Fruit fly (Drosophila melanogaster): Measurements from ENCODE around the gene CG18581.

Gene CG18581

dm6 chr3L:15061605-15062004, 11.6 kb upstream of the CG18581 start, which contains the start of gene CG13460:
TSS of gene CG13460 (minus strand) at chr3L:15061705.
- TF ChIP-seq jim (GFP tag; optimal IDR thresholded peaks at IDR 0.05) = no peak
- no peak for TF ChIP-seq dmrt93B (GFP tag; optimal IDR thresholded peaks at IDR 0.05)
- TF ChIP-seq fru (GFP tag; optimal IDR thresholded peaks at IDR 0.05) = no peak
- TF ChIP-seq OdsH (GFP tag; optimal IDR thresholded peaks at IDR 0.05) = no peak
- TF ChIP-seq h (GFP tag; optimal IDR thresholded peaks at IDR 0.05) = no peak
- TF ChIP-seq N (GFP tag; optimal IDR thresholded peaks at IDR 0.05) = no peak
- no peak for TF ChIP-seq CrebA (GFP tag; optimal IDR thresholded peaks at IDR 0.05; ENCODE audit: borderline replicate concordance)
- TF ChIP-seq GATAd (GFP tag; optimal IDR thresholded peaks at IDR 0.05) = no peak
- TF ChIP-seq foxo (GFP tag; optimal IDR thresholded peaks at IDR 0.05) = no peak
- TF ChIP-seq ey (GFP tag; optimal IDR thresholded peaks at IDR 0.05) = no peak
- TF ChIP-seq woc (GFP tag; optimal IDR thresholded peaks at IDR 0.05) = no peak
- no peak for TF ChIP-seq Dif (GFP tag; optimal IDR thresholded peaks at IDR 0.05; ENCODE audit: partially characterized antibody)
- no peak for TF ChIP-seq rgr (GFP tag; optimal IDR thresholded peaks at IDR 0.05)
- no peak for TF ChIP-seq CG32264 (GFP tag; optimal IDR thresholded peaks at IDR 0.05)
- TF ChIP-seq Mio (GFP tag; optimal IDR thresholded peaks at IDR 0.05) = no peak
- TF ChIP-seq psq (GFP tag; optimal IDR thresholded peaks at IDR 0.05) = no peak
- TF ChIP-seq br (GFP tag; optimal IDR thresholded peaks at IDR 0.05) = no peak
- no peak for TF ChIP-seq lola (GFP tag; optimal IDR thresholded peaks at IDR 0.05)
- TF ChIP-seq pan (optimal IDR thresholded peaks at IDR 0.05) = no peak
- no peak for TF ChIP-seq brk (GFP tag; optimal IDR thresholded peaks at IDR 0.05)

dm6 chr3L:15054477-15054876, 4.5 kb upstream of the CG18581 start, which contains the start of gene EAChm:
TSS of gene EAChm (plus strand) at chr3L:15054777.
- TF ChIP-seq Abd-B (GFP tag; optimal IDR thresholded peaks at IDR 0.05) = no peak
- no peak for TF ChIP-seq br (GFP tag; optimal IDR thresholded peaks at IDR 0.05)
- no peak for TF ChIP-seq CG32264 (GFP tag; optimal IDR thresholded peaks at IDR 0.05)
- TF ChIP-seq jim (GFP tag; optimal IDR thresholded peaks at IDR 0.05) = no peak
- TF ChIP-seq Mio (GFP tag; optimal IDR thresholded peaks at IDR 0.05) = no peak
- no peak for TF ChIP-seq dmrt93B (GFP tag; optimal IDR thresholded peaks at IDR 0.05)
- TF ChIP-seq CrebA (GFP tag; optimal IDR thresholded peaks at IDR 0.05; ENCODE audit: borderline replicate concordance) = no peak
- TF ChIP-seq fru (GFP tag; optimal IDR thresholded peaks at IDR 0.05) = no peak
- no peak for TF ChIP-seq Myc (optimal IDR thresholded peaks at IDR 0.05)
- no peak for TF ChIP-seq Jra (GFP tag; optimal IDR thresholded peaks at IDR 0.05)
- no peak for TF ChIP-seq pan (optimal IDR thresholded peaks at IDR 0.05)
- no peak for TF ChIP-seq usp (GFP tag; optimal IDR thresholded peaks at IDR 0.05)
- TF ChIP-seq Hr78 (GFP tag; optimal IDR thresholded peaks at IDR 0.05) = no peak

- TF ChIP-seq CG9705 (GFP tag; optimal IDR thresholded peaks at IDR 0.05) (no peak), psq (GFP tag; optimal IDR thresholded peaks at IDR 0.05) (no peak), CrebA (GFP tag; optimal IDR thresholded peaks at IDR 0.05; ENCODE audit: borderline replicate concordance) (no peak), Hr78 (GFP tag; optimal IDR thresholded peaks at IDR 0.05) (no peak), h (GFP tag; optimal IDR thresholded peaks at IDR 0.05) (no peak), ey (GFP tag; optimal IDR thresholded peaks at IDR 0.05) (no peak), OdsH (GFP tag; optimal IDR thresholded peaks at IDR 0.05) (no peak), Sp1 (GFP tag; optimal IDR thresholded peaks at IDR 0.05) (no peak), jim (GFP tag; optimal IDR thresholded peaks at IDR 0.05) (no peak)
These were observed 4.0 kb upstream of the CG18581 start, which contains the start of gene CG18649 for dm6 chr3L:15054035-15054434. TSS of gene CG18649 (minus strand) at chr3L:15054135.

dm6 chr3L:15053251-15053650, 3.2 kb upstream of the CG18581 start, which contains the start of gene CG43680:
TSS of gene CG43680 (minus strand) at chr3L:15053351.
- no peak for TF ChIP-seq usp (GFP tag; optimal IDR thresholded peaks at IDR 0.05)
- TF ChIP-seq N (GFP tag; optimal IDR thresholded peaks at IDR 0.05) = no peak
- no peak for TF ChIP-seq pan (optimal IDR thresholded peaks at IDR 0.05)
- TF ChIP-seq Rel (GFP tag; optimal IDR thresholded peaks at IDR 0.05) = no peak
- no peak for TF ChIP-seq Rel (tag; optimal IDR thresholded peaks at IDR 0.05)
- TF ChIP-seq sv (GFP tag; optimal IDR thresholded peaks at IDR 0.05) = no peak
- TF ChIP-seq dmrt93B (GFP tag; optimal IDR thresholded peaks at IDR 0.05) = no peak
- TF ChIP-seq Vsx2 (GFP tag; optimal IDR thresholded peaks at IDR 0.05; ENCODE audit: partially characterized antibody) = no peak
- no peak for TF ChIP-seq HLH106 (tag; optimal IDR thresholded peaks at IDR 0.05)
- no peak for TF ChIP-seq h (GFP tag; optimal IDR thresholded peaks at IDR 0.05)
- no peak for TF ChIP-seq Abd-B (GFP tag; optimal IDR thresholded peaks at IDR 0.05)
- TF ChIP-seq ey (GFP tag; optimal IDR thresholded peaks at IDR 0.05) = no peak

dm6 chr3L:15052390-15052789, 2.4 kb upstream of the CG18581 start, which contains the start of gene CG13461:
TSS of gene CG13461 (minus strand) at chr3L:15052490.
- TF ChIP-seq CG32264 (GFP tag; optimal IDR thresholded peaks at IDR 0.05) = no peak
- TF ChIP-seq Hr78 (GFP tag; optimal IDR thresholded peaks at IDR 0.05) = no peak
- no peak for TF ChIP-seq sage (GFP tag; optimal IDR thresholded peaks at IDR 0.05)
- no peak for TF ChIP-seq sv (GFP tag; optimal IDR thresholded peaks at IDR 0.05)
- TF ChIP-seq N (GFP tag; optimal IDR thresholded peaks at IDR 0.05) = no peak
- TF ChIP-seq dsf (GFP tag; optimal IDR thresholded peaks at IDR 0.05; ENCODE audit: borderline replicate concordance) = no peak
- no peak for TF ChIP-seq woc (GFP tag; optimal IDR thresholded peaks at IDR 0.05)
- no peak for TF ChIP-seq Sp1 (GFP tag; optimal IDR thresholded peaks at IDR 0.05)
- TF ChIP-seq tai (GFP tag; optimal IDR thresholded peaks at IDR 0.05) = no peak
- no peak for TF ChIP-seq usp (GFP tag; optimal IDR thresholded peaks at IDR 0.05)
- no peak for TF ChIP-seq Dif (GFP tag; optimal IDR thresholded peaks at IDR 0.05; ENCODE audit: partially characterized antibody)
- TF ChIP-seq pan (optimal IDR thresholded peaks at IDR 0.05) = no peak
- TF ChIP-seq Myc (optimal IDR thresholded peaks at IDR 0.05) = no peak
- no peak for TF ChIP-seq Hr83 (GFP tag; optimal IDR thresholded peaks at IDR 0.05; ENCODE audit: poor library complexity, severe bottlenecking)
- TF ChIP-seq Hnf4 (GFP tag; optimal IDR thresholded peaks at IDR 0.05) = no peak
- no peak for TF ChIP-seq OdsH (GFP tag; optimal IDR thresholded peaks at IDR 0.05)
- TF ChIP-seq CrebA (GFP tag; optimal IDR thresholded peaks at IDR 0.05; ENCODE audit: borderline replicate concordance) = no peak
- TF ChIP-seq jim (GFP tag; optimal IDR thresholded peaks at IDR 0.05) = no peak
- no peak for TF ChIP-seq br (GFP tag; optimal IDR thresholded peaks at IDR 0.05)

All from whole organism, wandering third instar larva.